Fruit fly (Drosophila melanogaster): ENCODE measurements around the gene snu.

DNA sequence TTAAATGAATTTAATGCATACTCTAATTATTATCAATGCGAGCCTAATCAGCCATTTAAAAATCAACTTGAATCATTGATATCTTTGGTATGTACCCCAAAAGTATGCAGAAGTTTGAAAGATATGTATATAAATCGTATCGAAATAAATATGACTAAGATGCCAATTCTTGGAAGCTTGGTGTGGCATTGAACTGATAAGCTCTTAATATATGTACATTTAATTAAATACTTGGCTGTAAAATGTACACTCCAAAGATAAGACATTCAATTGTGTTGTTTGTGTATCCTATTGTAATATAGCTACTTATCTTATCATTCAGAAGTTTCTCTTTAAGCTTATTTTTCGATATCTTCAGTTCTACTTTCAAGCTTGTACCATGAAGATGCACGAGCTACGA lies 6.0 kb upstream of the snu start, which contains the start of gene CG33346:
- TF ChIP-seq CG8478 (optimal IDR thresholded peaks at IDR 0.05) (no peak), CTCF (optimal IDR thresholded peaks at IDR 0.05) (no peak)

Measured in S2 (cell line).